Worm (Caenorhabditis elegans) whole organism, L2 larva: ENCODE data around the gene elo-7.

Experiments
- R02D3.7 ChIP-seq: fragments of 150-350 bp; optimal IDR thresholded peaks from 2 replicates; lab custom pipeline; 2014; ENCODE audit warnings: missing biosample characterization, missing genetic modification characterization
- alr-1 ChIP-seq: fragments of 150-350 bp; optimal IDR thresholded peaks from 2 replicates; lab custom pipeline; 2014; ENCODE audit warnings: missing biosample characterization, missing genetic modification characterization
- aly-2 ChIP-seq: fragments of 150-350 bp; optimal IDR thresholded peaks from 2 replicates; lab custom pipeline; 2014; ENCODE audit warnings: missing biosample characterization, missing genetic modification characterization
- ama-1 ChIP-seq: fragments of 150-350 bp; optimal IDR thresholded peaks from 2 replicates; lab custom pipeline; 2018; ENCODE audit warnings: inconsistent platforms
- fos-1 ChIP-seq: fragments of 150-350 bp; optimal IDR thresholded peaks from 2 replicates; lab custom pipeline; 2014; ENCODE audit warnings: missing biosample characterization, missing genetic modification characterization
- mdl-1 ChIP-seq, 2 experiments: fragments of 150-350 bp in 1 of 2; sonication (generic microtip) in 1 of 2; optimal IDR thresholded peaks; 2 replicates each; lab custom pipeline; 2017; ENCODE audit warnings: missing biosample characterization in 2 of 2, missing genetic modification characterization in 2 of 2
- nhr-12 ChIP-seq: fragments of 150-350 bp; optimal IDR thresholded peaks from 2 replicates; lab custom pipeline; 2014; ENCODE audit warnings: missing biosample characterization, missing genetic modification characterization
- unc-39 ChIP-seq: fragments of 150-350 bp; optimal IDR thresholded peaks from 2 replicates; lab custom pipeline; 2014; ENCODE audit warnings: missing biosample characterization, missing genetic modification characterization
- unc-55 ChIP-seq: fragments of 150-350 bp; sonication (generic microtip); optimal IDR thresholded peaks from 3 replicates; lab custom pipeline; 2014; ENCODE audit warnings: missing biosample characterization, missing genetic modification reagents, missing genetic modification characterization
- ztf-11 ChIP-seq: sonication (generic microtip); optimal IDR thresholded peaks from 2 replicates; lab custom pipeline; 2017; ENCODE audit warnings: missing biosample characterization, missing genetic modification characterization

DNA sequence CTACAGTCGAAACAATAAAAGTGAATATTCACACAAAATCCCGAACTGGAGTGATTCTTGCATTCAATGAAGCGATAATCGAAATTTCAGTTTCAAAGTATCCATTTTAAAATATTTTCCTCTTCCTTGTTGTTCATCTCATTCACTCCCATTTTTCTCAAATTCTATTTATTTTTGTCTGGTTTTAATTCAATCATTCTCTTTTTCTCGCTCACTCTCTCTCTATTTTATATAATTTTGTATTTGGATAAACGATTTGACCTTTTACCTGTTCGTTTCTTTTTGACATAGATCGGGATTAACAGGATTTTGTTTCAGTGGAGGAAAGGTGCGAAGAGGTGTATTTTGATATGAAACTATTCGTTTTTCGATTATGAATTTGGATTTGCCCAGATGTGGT lies 16.2 kb downstream of the elo-7 start, which contains the start of gene T05A1.5:
- TF ChIP-seq ama-1 (lab: Kevin White, UChicago), result no peak
- no peak for TF ChIP-seq fos-1 (tag; lab: Kevin White, UChicago)
- TF ChIP-seq ztf-11, result no peak
- TF ChIP-seq aly-2 (tag; lab: Kevin White, UChicago), result no peak
- TF ChIP-seq nhr-12, result no peak
- no peak for TF ChIP-seq mdl-1 (tag; optimal IDR thresholded peaks at IDR 0.05; lab: Kevin White, UChicago)
- TF ChIP-seq unc-55 (GFP tag; lab: Kevin White, UChicago), result no peak
- TF ChIP-seq unc-39 (tag; lab: Kevin White, UChicago), result no peak
- no peak for TF ChIP-seq R02D3.7
- no peak for TF ChIP-seq alr-1
